Fruit fly (Drosophila melanogaster) whole organism, embryonic: Measurements from ENCODE around the gene CG9514.
A peak's percentile ranks its signal among the peaks of the same experiment; 100 is the strongest.

Experiments used
- Aef1 ChIP-seq: fragments of 200-800 bp; sonication (Bioruptor generic); IDR thresholded peaks from 3 replicates; pipeline ENCODE4 v1.3.6; 2022; ENCODE audit warnings: missing biosample characterization, missing genetic modification characterization
- BEAF-32 ChIP-seq: fragments of 200-800 bp; sonication (Bioruptor generic); optimal IDR thresholded peaks from 3 replicates; lab custom pipeline; 2017; ENCODE audit warnings: missing biosample characterization, missing genetic modification characterization, mild to moderate bottlenecking, moderate library complexity, missing genetic modification reagents
- CG11504 ChIP-seq: fragments of 200-800 bp; sonication (Bioruptor generic); optimal IDR thresholded peaks from 3 replicates; lab custom pipeline; 2019; ENCODE audit warnings: missing biosample characterization, mild to moderate bottlenecking, missing genetic modification characterization, moderate library complexity
- CG12104 ChIP-seq: fragments of 200-800 bp; sonication (Bioruptor generic); optimal IDR thresholded peaks from 3 replicates; lab custom pipeline; 2016; ENCODE audit warnings: missing biosample characterization, missing genetic modification characterization
- CG1233 ChIP-seq: fragments of 200-800 bp; sonication (Bioruptor generic); optimal IDR thresholded peaks from 4 replicates; lab custom pipeline; 2018; ENCODE audit warnings: missing biosample characterization, mild to moderate bottlenecking, missing genetic modification characterization
- CG12942 ChIP-seq: fragments of 200-800 bp; sonication (Bioruptor generic); optimal IDR thresholded peaks from 3 replicates; lab custom pipeline; 2016; ENCODE audit warnings: missing biosample characterization, missing genetic modification characterization
- CG13775 ChIP-seq: fragments of 200-800 bp; sonication (Bioruptor generic); optimal IDR thresholded peaks from 3 replicates; lab custom pipeline; 2017; ENCODE audit warnings: missing biosample characterization, mild to moderate bottlenecking, missing genetic modification characterization
- CG13894 ChIP-seq: fragments of 200-800 bp; sonication (Bioruptor generic); optimal IDR thresholded peaks from 3 replicates; lab custom pipeline; 2018; ENCODE audit warnings: missing biosample characterization, mild to moderate bottlenecking, missing genetic modification characterization, moderate library complexity
- CG17328 ChIP-seq: fragments of 200-800 bp; sonication (Bioruptor generic); IDR thresholded peaks from 2 replicates; pipeline ENCODE4 v1.3.6; 2022; ENCODE audit warnings: missing biosample characterization, missing genetic modification characterization
- CG18764 ChIP-seq: fragments of 200-800 bp; sonication (Bioruptor generic); optimal IDR thresholded peaks from 3 replicates; lab custom pipeline; 2016; ENCODE audit warnings: missing biosample characterization, missing genetic modification characterization
- CG2875 ChIP-seq: fragments of 200-800 bp; sonication (Bioruptor generic); optimal IDR thresholded peaks from 2 replicates; lab custom pipeline; 2017; ENCODE audit warnings: missing biosample characterization, mild to moderate bottlenecking, missing genetic modification characterization, missing genetic modification reagents
- CG34376 ChIP-seq: fragments of 200-800 bp; sonication (Bioruptor generic); optimal IDR thresholded peaks from 2 replicates; lab custom pipeline; 2018; ENCODE audit warnings: missing biosample characterization, mild to moderate bottlenecking, missing genetic modification characterization
- CG4617 ChIP-seq: fragments of 200-800 bp; sonication (Bioruptor generic); optimal IDR thresholded peaks from 3 replicates; lab custom pipeline; 2016; ENCODE audit warnings: missing biosample characterization, missing genetic modification characterization, borderline replicate concordance
- CG6254 ChIP-seq: fragments of 200-800 bp; sonication (Bioruptor generic); optimal IDR thresholded peaks from 3 replicates; lab custom pipeline; 2017; ENCODE audit warnings: mild to moderate bottlenecking, missing biosample characterization, missing genetic modification reagents, missing genetic modification characterization
- CG6765 ChIP-seq: fragments of 200-800 bp; sonication (Bioruptor generic); optimal IDR thresholded peaks from 3 replicates; lab custom pipeline; 2017; ENCODE audit warnings: missing biosample characterization, mild to moderate bottlenecking, missing genetic modification characterization
- CG7372 ChIP-seq: fragments of 200-800 bp; sonication (Bioruptor generic); IDR thresholded peaks from 2 replicates; pipeline ENCODE4 v1.3.6; 2022; ENCODE audit warnings: missing biosample characterization, missing genetic modification characterization
- CG7556 ChIP-seq: fragments of 200-800 bp; sonication (Bioruptor generic); optimal IDR thresholded peaks from 2 replicates; lab custom pipeline; 2017; ENCODE audit warnings: missing biosample characterization, mild to moderate bottlenecking, missing genetic modification characterization
- CG8290 ChIP-seq, 3 experiments: fragments of 200-800 bp; sonication (Bioruptor generic); optimal IDR thresholded peaks; 2 replicates each; lab custom pipeline; 2016 to 2019; ENCODE audit warnings: missing biosample characterization in 3 of 3, missing genetic modification characterization in 3 of 3, mild to moderate bottlenecking in 2 of 3, moderate library complexity in 1 of 3
- CG8388 ChIP-seq: fragments of 200-800 bp; sonication (Bioruptor generic); optimal IDR thresholded peaks from 2 replicates; lab custom pipeline; 2019; ENCODE audit warnings: missing biosample characterization, mild to moderate bottlenecking, missing genetic modification characterization, moderate library complexity
- CG9817 ChIP-seq: fragments of 200-800 bp; sonication (Bioruptor generic); optimal IDR thresholded peaks from 2 replicates; lab custom pipeline; 2018; ENCODE audit warnings: missing biosample characterization, mild to moderate bottlenecking, missing genetic modification characterization, moderate library complexity
- Chrac-16 ChIP-seq: fragments of 200-800 bp; sonication (Bioruptor generic); optimal IDR thresholded peaks from 3 replicates; lab custom pipeline; 2016; ENCODE audit warnings: missing biosample characterization, missing genetic modification characterization
- Dip3 ChIP-seq: fragments of 200-800 bp; sonication (Bioruptor generic); optimal IDR thresholded peaks from 3 replicates; lab custom pipeline; 2016; ENCODE audit warnings: missing biosample characterization, missing genetic modification characterization
- Dll ChIP-seq: fragments of 200-800 bp; sonication (Bioruptor generic); IDR thresholded peaks from 4 replicates; pipeline ENCODE4 v1.3.6; 2022; ENCODE audit warnings: missing biosample characterization, missing genetic modification characterization; ENCODE audit not compliant: partially characterized antibody
- Hr3 ChIP-seq: fragments of 200-800 bp; sonication (Bioruptor generic); optimal IDR thresholded peaks from 3 replicates; lab custom pipeline; 2016; ENCODE audit warnings: missing biosample characterization, missing genetic modification characterization
- Mad ChIP-seq: fragments of 200-800 bp; sonication (Bioruptor generic); optimal IDR thresholded peaks from 2 replicates; lab custom pipeline; 2016; ENCODE audit warnings: missing biosample characterization, missing genetic modification characterization
- Med ChIP-seq: fragments of 200-800 bp; sonication (Bioruptor generic); peaks from one replicate; lab custom pipeline; 2016; ENCODE audit warnings: missing biosample characterization, missing genetic modification characterization, mild to moderate bottlenecking, inconsistent platforms, moderate library complexity
- Sin3A ChIP-seq: fragments of >200 bp; optimal IDR thresholded peaks from 2 replicates; lab custom pipeline; 2018
- ab ChIP-seq: fragments of 200-800 bp; sonication (Bioruptor generic); optimal IDR thresholded peaks from 2 replicates; lab custom pipeline; 2016; ENCODE audit warnings: missing biosample characterization, missing genetic modification characterization
- amos ChIP-seq: fragments of 200-800 bp; sonication (Bioruptor generic); IDR thresholded peaks from 2 replicates; pipeline ENCODE4 v1.3.6; 2022; ENCODE audit warnings: missing biosample characterization, missing genetic modification characterization; ENCODE audit not compliant: partially characterized antibody
- ase ChIP-seq: fragments of 200-800 bp; sonication (Bioruptor generic); IDR thresholded peaks from 3 replicates; pipeline ENCODE4 v1.3.6; 2022; ENCODE audit warnings: missing biosample characterization, missing genetic modification characterization
- bigmax ChIP-seq: fragments of 200-800 bp; sonication (Bioruptor generic); optimal IDR thresholded peaks from 2 replicates; lab custom pipeline; 2018; ENCODE audit warnings: missing biosample characterization, mild to moderate bottlenecking, missing genetic modification characterization
- bowl ChIP-seq: fragments of 200-800 bp; sonication (Bioruptor generic); IDR thresholded peaks from 2 replicates; pipeline ENCODE4 v1.3.6; 2022; ENCODE audit warnings: missing biosample characterization, missing genetic modification characterization
- chinmo ChIP-seq: fragments of 200-800 bp; sonication (Bioruptor generic); IDR thresholded peaks from 4 replicates; pipeline ENCODE4 v1.3.6; 2022; ENCODE audit warnings: missing biosample characterization, missing genetic modification characterization; ENCODE audit not compliant: partially characterized antibody
- ci ChIP-seq: fragments of 200-800 bp; sonication (Bioruptor generic); IDR thresholded peaks from 3 replicates; pipeline ENCODE4 v1.3.6; 2022; ENCODE audit warnings: missing biosample characterization, missing genetic modification characterization
- disco-r ChIP-seq: fragments of 200-800 bp; sonication (Bioruptor generic); optimal IDR thresholded peaks from 2 replicates; lab custom pipeline; 2016; ENCODE audit warnings: missing biosample characterization, missing genetic modification characterization
- emc ChIP-seq: fragments of 200-800 bp; sonication (Bioruptor generic); optimal IDR thresholded peaks from 2 replicates; lab custom pipeline; 2016; ENCODE audit warnings: missing biosample characterization, missing genetic modification characterization
- exex ChIP-seq: fragments of 200-800 bp; sonication (Bioruptor generic); optimal IDR thresholded peaks from 4 replicates; lab custom pipeline; 2018; ENCODE audit warnings: missing biosample characterization, mild to moderate bottlenecking, missing genetic modification characterization, moderate library complexity
- fd3F ChIP-seq: fragments of 200-800 bp; sonication (Bioruptor generic); optimal IDR thresholded peaks from 2 replicates; lab custom pipeline; 2018; ENCODE audit warnings: missing biosample characterization, mild to moderate bottlenecking, missing genetic modification characterization, moderate library complexity
- ftz-f1 ChIP-seq: fragments of 200-800 bp; sonication (Bioruptor generic); optimal IDR thresholded peaks from 2 replicates; lab custom pipeline; 2016; ENCODE audit warnings: missing biosample characterization, missing genetic modification characterization
- hkb ChIP-seq, 2 experiments: fragments of 200-800 bp in 1 of 2; fragments of >200 bp in 1 of 2; sonication (Bioruptor generic) in 1 of 2; IDR thresholded peaks in 1 of 2; optimal IDR thresholded peaks in 1 of 2; 2 replicates each; pipeline versions ENCODE4 v1.3.6 to Lab custom; 2017 to 2022; ENCODE audit warnings: missing biosample characterization in 1 of 2, missing genetic modification characterization in 1 of 2
- hth ChIP-seq: fragments of >200 bp; optimal IDR thresholded peaks from 2 replicates; lab custom pipeline; 2017; ENCODE audit warnings: inconsistent platforms
- odd ChIP-seq: fragments of 200-800 bp; sonication (Bioruptor generic); optimal IDR thresholded peaks from 2 replicates; lab custom pipeline; 2017; ENCODE audit warnings: missing biosample characterization, mild to moderate bottlenecking, missing genetic modification characterization
- p53 ChIP-seq: fragments of 200-800 bp; sonication (Bioruptor generic); optimal IDR thresholded peaks from 2 replicates; lab custom pipeline; 2016; ENCODE audit warnings: missing biosample characterization, missing genetic modification characterization
- phol ChIP-seq: fragments of 200-800 bp; sonication (Bioruptor generic); optimal IDR thresholded peaks from 3 replicates; lab custom pipeline; 2018; ENCODE audit warnings: missing biosample characterization, mild to moderate bottlenecking, missing genetic modification characterization, moderate library complexity
- pzg ChIP-seq: fragments of 200-800 bp; sonication (Bioruptor generic); optimal IDR thresholded peaks from 3 replicates; lab custom pipeline; 2018; ENCODE audit warnings: missing biosample characterization, mild to moderate bottlenecking, missing genetic modification characterization, moderate library complexity
- sens-2 ChIP-seq: fragments of 200-800 bp; sonication (Bioruptor generic); IDR thresholded peaks from 2 replicates; pipeline ENCODE4 v1.3.6; 2022; ENCODE audit warnings: missing biosample characterization, missing genetic modification characterization
- tin ChIP-seq: fragments of 200-800 bp; sonication (Bioruptor generic); optimal IDR thresholded peaks from 3 replicates; lab custom pipeline; 2016; ENCODE audit warnings: missing biosample characterization, missing genetic modification characterization
- trh ChIP-seq: fragments of 200-800 bp; sonication (Bioruptor generic); optimal IDR thresholded peaks from 2 replicates; lab custom pipeline; 2016; ENCODE audit warnings: missing biosample characterization, missing genetic modification characterization
- yki ChIP-seq: fragments of >200 bp; optimal IDR thresholded peaks from 3 replicates; lab custom pipeline; 2018
- zf30C ChIP-seq: fragments of 200-800 bp; sonication (Bioruptor generic); optimal IDR thresholded peaks from 3 replicates; lab custom pipeline; 2018; ENCODE audit warnings: missing biosample characterization, mild to moderate bottlenecking, missing genetic modification characterization

The CG9514 gene

dm6 chrX:14848755-14849354 is 47.8 kb downstream of the CG9514 start, which contains the start of gene CG9522 (continued):
- TF ChIP-seq Med (GFP tag; lab: Kevin White, UChicago) (peak; percentile 89), p53 (GFP tag; lab: Kevin White, UChicago) (no peak), disco-r (no peak), CG12942 (GFP tag; lab: Kevin White, UChicago) (peak; percentile 7), CG4617 (GFP tag; lab: Kevin White, UChicago) (no peak), CG13894 (no peak), CG17328 (GFP tag; lab: Robert Waterston, UW) (peak; percentile 86), hkb (optimal IDR thresholded peaks at IDR 0.05; lab: Kevin White, UChicago) (no peak), hkb (GFP tag; IDR thresholded peaks at IDR 0.05; lab: Robert Waterston, UW) (peak; percentile 86), exex (no peak), CG7556 (GFP tag; lab: Kevin White, UChicago) (peak; percentile 63), BEAF-32 (no peak), sens-2 (GFP tag; lab: Robert Waterston, UW) (peak; percentile 78), Chrac-16 (GFP tag; lab: Kevin White, UChicago) (peak; percentile 63), Mad (GFP tag; lab: Kevin White, UChicago) (peak; percentile 47), odd (GFP tag; lab: Kevin White, UChicago) (peak; percentile 46), bowl (GFP tag; lab: Robert Waterston, UW) (peak; percentile 33; the same call in 1 of the 2 replicates), ftz-f1 (GFP tag; lab: Kevin White, UChicago) (no peak), trh (GFP tag; lab: Kevin White, UChicago) (no peak), Sin3A (lab: Kevin White, UChicago) (no peak), CG13775 (GFP tag; lab: Kevin White, UChicago) (peak; percentile 55), hth (no peak), CG18764 (GFP tag; lab: Kevin White, UChicago) (peak; percentile 29), CG7372 (GFP tag; lab: Robert Waterston, UW) (peak; percentile 65), CG6254 (GFP tag; lab: Kevin White, UChicago) (peak; percentile 85), bigmax (GFP tag; lab: Kevin White, UChicago) (no peak), Hr3 (GFP tag; lab: Kevin White, UChicago) (peak; percentile 45), emc (GFP tag; lab: Kevin White, UChicago) (no peak), ab (GFP tag; lab: Kevin White, UChicago) (no peak), pzg (GFP tag; lab: Kevin White, UChicago) (no peak), Dll (GFP tag; lab: Robert Waterston, UW) (no peak), phol (peak; percentile 71), CG8388 (GFP tag; lab: Kevin White, UChicago) (peak; percentile 74), amos (GFP tag; lab: Robert Waterston, UW) (no peak), CG34376 (GFP tag; lab: Kevin White, UChicago) (no peak), yki (lab: Kevin White, UChicago) (no peak), CG12104 (GFP tag; lab: Kevin White, UChicago) (peak; percentile 43), Aef1 (GFP tag; lab: Robert Waterston, UW) (peak; percentile 66), CG1233 (GFP tag; lab: Kevin White, UChicago) (peak; percentile 65), ci (GFP tag; lab: Robert Waterston, UW) (peak; percentile 91), Dip3 (GFP tag; lab: Kevin White, UChicago) (peak; percentile 51), tin (GFP tag; lab: Kevin White, UChicago) (peak; percentile 66), CG9817 (tag; lab: Kevin White, UChicago) (peak; percentile 49), CG2875 (GFP tag; lab: Kevin White, UChicago) (peak; percentile 61), fd3F (peak; percentile 16), CG6765 (peak; percentile 2), ase (GFP tag; lab: Robert Waterston, UW) (no peak; the same call in 2 of the 3 replicates), CG8290 (GFP tag; optimal IDR thresholded peaks at IDR 0.05; lab: Kevin White, UChicago) (peak; percentile 23), CG8290 (tag; optimal IDR thresholded peaks at IDR 0.05; lab: Kevin White, UChicago) (no peak), zf30C (GFP tag; lab: Kevin White, UChicago) (no peak), chinmo (GFP tag; lab: Robert Waterston, UW) (no peak), CG11504 (tag; lab: Kevin White, UChicago) (peak; percentile 76)
